Worm (Caenorhabditis elegans): ENCODE data around the gene his-74.

his-74 gene

DNA sequence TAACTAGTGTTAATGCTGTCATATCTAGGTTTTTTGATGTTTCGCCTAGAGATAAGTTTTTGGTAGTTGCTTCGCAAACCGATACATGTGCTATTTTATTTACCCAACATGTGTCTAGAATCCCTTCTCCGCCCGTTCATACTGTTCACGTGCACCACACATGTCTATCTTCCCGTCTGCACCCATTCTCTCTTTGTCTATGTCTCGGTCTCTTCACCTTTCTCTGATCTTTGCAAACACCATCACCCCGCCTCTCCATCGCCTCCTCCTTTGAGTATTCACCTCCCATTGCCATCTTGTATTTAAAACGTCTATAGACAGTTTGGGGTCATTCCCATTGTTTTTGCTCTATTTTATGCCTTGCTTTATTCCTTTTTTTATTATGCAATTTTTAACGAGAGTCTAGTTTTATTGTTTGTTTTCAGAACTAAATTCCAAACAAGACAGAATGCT lies 22.9 kb downstream of the his-74 start, which contains the start of gene F56H9.2 (continued):
- no peak for TF ChIP-seq sptf-2 (GFP tag; optimal IDR thresholded peaks at IDR 0.05)
- TF ChIP-seq zfh-2 (GFP tag; conservative IDR thresholded peaks at IDR 0.05), result no peak
- TF ChIP-seq ekl-4 (GFP tag; IDR thresholded peaks at IDR 0.05), result peak; percentile 46; the same call in 1 of the 2 replicates
- TF ChIP-seq snpc-4 (GFP tag; optimal IDR thresholded peaks at IDR 0.05), result no peak
- TF ChIP-seq snpc-4 (tag; optimal IDR thresholded peaks at IDR 0.05), result peak in 1 of 4 experiments; percentile 20
- no peak for TF ChIP-seq B0019.2 (GFP tag; conservative IDR thresholded peaks at IDR 0.05)
- no peak for TF ChIP-seq Y67H2A.10 (GFP tag; conservative IDR thresholded peaks at IDR 0.05)
- peak; percentile 11 for TF ChIP-seq ets-4 (GFP tag; optimal IDR thresholded peaks at IDR 0.05)
- peak; percentile 7 for TF ChIP-seq somi-1 (GFP tag; optimal IDR thresholded peaks at IDR 0.05)

DNA sequence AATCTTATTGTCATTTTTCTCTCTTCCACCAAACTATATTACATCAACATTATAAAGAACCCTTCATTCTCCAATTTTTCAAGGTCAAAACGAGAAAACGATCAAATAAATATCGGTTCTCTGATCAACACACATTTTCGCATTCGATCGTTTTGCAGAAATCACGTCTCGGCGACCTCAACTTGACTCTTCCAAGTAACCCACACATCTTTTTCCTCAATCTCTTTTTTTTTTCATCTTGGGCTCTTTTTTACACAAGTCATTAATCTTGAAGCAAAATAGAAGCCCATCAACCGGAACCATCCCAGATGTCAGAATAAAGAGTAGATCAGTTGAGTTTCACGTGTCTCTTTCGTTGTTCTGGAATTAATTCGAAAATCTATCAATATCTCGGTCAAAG lies 23.9 kb downstream of the his-74 start:
- TF ChIP-seq snpc-1.1 (tag; optimal IDR thresholded peaks at IDR 0.05; ENCODE audit: insufficient read depth), result no peak
- no peak for TF ChIP-seq fkh-3 (tag; optimal IDR thresholded peaks at IDR 0.05)
- no peak for TF ChIP-seq egl-18 (GFP tag; IDR thresholded peaks at IDR 0.05)
- TF ChIP-seq F33H1.4 (GFP tag; IDR thresholded peaks at IDR 0.05), result no peak
- no peak for TF ChIP-seq ceh-40 (GFP tag; IDR thresholded peaks at IDR 0.05)
- TF ChIP-seq akir-1 (GFP tag; optimal IDR thresholded peaks at IDR 0.05), result no peak
- no peak for TF ChIP-seq nfyb-1 (GFP tag; IDR thresholded peaks at IDR 0.05)
- TF ChIP-seq zfh-2 (GFP tag; conservative IDR thresholded peaks at IDR 0.05), result no peak
- TF ChIP-seq C06A6.2 (GFP tag; conservative IDR thresholded peaks at IDR 0.05), result no peak
- TF ChIP-seq mxl-1 (tag; optimal IDR thresholded peaks at IDR 0.05), result no peak
- no peak for TF ChIP-seq ztf-22 (GFP tag; optimal IDR thresholded peaks at IDR 0.05)
- no peak for TF ChIP-seq lin-40 (tag; optimal IDR thresholded peaks at IDR 0.05)
- no peak for TF ChIP-seq egl-44 (GFP tag; IDR thresholded peaks at IDR 0.05)
- no peak for TF ChIP-seq nhr-120 (GFP tag; IDR thresholded peaks at IDR 0.05)
- no peak for TF ChIP-seq F37B4.10 (GFP tag; IDR thresholded peaks at IDR 0.05)
- no peak for TF ChIP-seq lsy-27 (tag; optimal IDR thresholded peaks at IDR 0.05; ENCODE audit: borderline replicate concordance, insufficient read depth)

DNA sequence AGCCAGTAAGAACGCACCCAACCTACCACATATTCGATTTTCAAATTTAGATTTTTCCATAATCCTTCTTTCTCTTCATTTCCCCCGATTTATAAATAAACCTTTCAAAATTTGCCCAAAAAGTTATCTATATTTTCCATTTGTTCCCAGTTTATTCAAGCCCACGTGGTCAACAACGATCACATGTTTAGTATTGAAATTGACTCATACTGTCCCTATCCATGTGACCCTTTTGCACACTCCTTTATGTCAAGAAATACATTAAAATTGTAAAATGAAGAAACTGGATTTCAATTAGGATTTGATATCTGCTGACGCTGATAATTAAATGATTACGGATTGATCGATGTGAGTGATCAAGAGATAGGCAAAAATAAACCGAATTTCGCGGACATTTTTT lies 24.9 kb downstream of the his-74 start:
- TF ChIP-seq nhr-80 (tag; optimal IDR thresholded peaks at IDR 0.05) (peak; percentile 13), aptf-3 (GFP tag; IDR thresholded peaks at IDR 0.05) (no peak), hmg-20 (GFP tag; IDR thresholded peaks at IDR 0.05) (no peak), ceh-40 (GFP tag; IDR thresholded peaks at IDR 0.05) (no peak), somi-1 (GFP tag; optimal IDR thresholded peaks at IDR 0.05) (peak; percentile 17)

DNA sequence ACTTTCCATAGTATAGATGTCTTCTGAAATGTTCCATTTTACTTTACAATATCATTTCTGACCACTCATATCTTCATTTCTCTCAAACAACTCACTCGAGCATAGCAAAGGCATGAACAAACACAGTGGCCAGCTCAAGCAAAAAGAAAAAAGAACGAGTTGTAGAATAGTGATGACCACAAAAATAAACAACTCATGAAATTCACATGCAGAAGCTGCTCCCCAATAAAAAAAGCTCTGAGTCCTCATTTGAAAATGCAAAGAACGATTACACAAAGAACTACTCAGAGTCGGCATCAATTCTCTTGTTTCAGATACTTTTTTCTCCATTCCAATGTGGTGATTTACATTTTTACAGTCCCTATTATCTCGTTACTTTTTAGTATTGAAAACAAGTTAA lies 25.4 kb downstream of the his-74 start:
- TF ChIP-seq ekl-4 (GFP tag; IDR thresholded peaks at IDR 0.05), result no peak
- no peak for TF ChIP-seq tlf-1 (GFP tag; optimal IDR thresholded peaks at IDR 0.05)
- TF ChIP-seq madf-3 (GFP tag; IDR thresholded peaks at IDR 0.05), result no peak
- TF ChIP-seq tbx-9 (tag; optimal IDR thresholded peaks at IDR 0.05; ENCODE audit: borderline replicate concordance), result no peak
- no peak for TF ChIP-seq cebp-1 (GFP tag; IDR thresholded peaks at IDR 0.05)
- TF ChIP-seq cebp-1 (tag; optimal IDR thresholded peaks at IDR 0.05), result no peak

DNA sequence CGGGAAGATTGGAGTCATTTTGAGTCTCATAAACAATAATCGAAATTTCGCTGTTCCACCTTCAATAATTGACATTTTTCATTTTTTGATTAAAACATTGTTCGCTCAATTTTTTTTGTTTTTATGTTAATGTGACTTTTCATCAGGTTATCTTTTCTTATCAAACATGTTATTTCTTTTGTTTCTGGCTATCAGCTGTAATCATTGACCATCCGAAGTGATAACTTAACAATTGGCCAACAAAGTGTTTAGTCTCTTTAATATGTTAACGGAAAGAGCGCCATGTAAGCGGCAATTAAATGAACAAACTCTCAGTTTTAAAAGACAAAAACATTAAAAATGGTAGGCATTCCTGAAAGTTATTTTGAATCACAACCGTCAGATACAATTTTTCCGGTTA lies 26.1 kb downstream of the his-74 start:
- TF ChIP-seq ceh-91 (GFP tag; IDR thresholded peaks at IDR 0.05), result no peak
- TF ChIP-seq dpff-1 (tag; optimal IDR thresholded peaks at IDR 0.05), result no peak
- no peak for TF ChIP-seq ccch-3 (GFP tag; optimal IDR thresholded peaks at IDR 0.05)
- no peak for TF ChIP-seq nhr-80 (tag; optimal IDR thresholded peaks at IDR 0.05)

All from whole organism, young adult.